Worm (Caenorhabditis elegans) whole organism, mixed stage, embryonic: ENCODE results near the gene orc-1.

Experiments used
- elt-3 ChIP-seq: fragments of 150-350 bp; optimal IDR thresholded peaks from 2 replicates; lab custom pipeline; 2014; ENCODE audit warnings: missing biosample characterization, missing genetic modification characterization
- ham-2 ChIP-seq: fragments of 200-800 bp; sonication (Bioruptor generic); optimal IDR thresholded peaks from 2 replicates; lab custom pipeline; 2018; ENCODE audit warnings: mild to moderate bottlenecking, missing genetic modification characterization, missing compliant biosample characterization
- lin-13 ChIP-seq: fragments of 150-350 bp; optimal IDR thresholded peaks from 2 replicates; lab custom pipeline; 2014; ENCODE audit warnings: missing biosample characterization, missing genetic modification characterization
- lin-32 ChIP-seq: fragments of 200-800 bp; sonication (Bioruptor generic); optimal IDR thresholded peaks from 2 replicates; lab custom pipeline; 2018; ENCODE audit warnings: mild to moderate bottlenecking, missing genetic modification characterization, missing compliant biosample characterization
- nhr-12 ChIP-seq: fragments of 150-350 bp; optimal IDR thresholded peaks from 2 replicates; lab custom pipeline; 2014; ENCODE audit warnings: missing biosample characterization, missing genetic modification characterization
- nhr-237 ChIP-seq: fragments of 150-350 bp; optimal IDR thresholded peaks from 2 replicates; lab custom pipeline; 2014; ENCODE audit warnings: missing biosample characterization, missing genetic modification characterization
- nhr-76 ChIP-seq: sonication (generic microtip); optimal IDR thresholded peaks from 2 replicates; lab custom pipeline; 2017; ENCODE audit warnings: missing biosample characterization, missing genetic modification characterization
- pha-4 ChIP-seq: fragments of 150-350 bp; optimal IDR thresholded peaks from 2 replicates; lab custom pipeline; 2018; ENCODE audit warnings: missing biosample characterization, missing genetic modification reagents, missing genetic modification characterization
- snpc-4 ChIP-seq: fragments of 150-350 bp; optimal IDR thresholded peaks from 2 replicates; lab custom pipeline; 2014; ENCODE audit warnings: missing biosample characterization, missing genetic modification characterization
- sptf-1 ChIP-seq: sonication (generic microtip); optimal IDR thresholded peaks from 2 replicates; lab custom pipeline; 2017; ENCODE audit warnings: mild to moderate bottlenecking, missing genetic modification characterization, moderate library complexity, missing compliant biosample characterization
- tbx-8 ChIP-seq: fragments of 200-800 bp; sonication (Bioruptor generic); optimal IDR thresholded peaks from 2 replicates; lab custom pipeline; 2018; ENCODE audit warnings: mild to moderate bottlenecking, missing genetic modification characterization, moderate library complexity, missing compliant biosample characterization
- unc-62 ChIP-seq: fragments of 150-350 bp; optimal IDR thresholded peaks from 2 replicates; lab custom pipeline; 2014; ENCODE audit warnings: missing biosample characterization, missing genetic modification reagents, missing genetic modification characterization
- zip-8 ChIP-seq: fragments of 150-350 bp; optimal IDR thresholded peaks from 2 replicates; lab custom pipeline; 2014; ENCODE audit warnings: missing biosample characterization, missing genetic modification characterization
- ztf-11 ChIP-seq: fragments of 150-350 bp; optimal IDR thresholded peaks from 2 replicates; lab custom pipeline; 2014; ENCODE audit warnings: missing biosample characterization, missing genetic modification characterization

DNA sequence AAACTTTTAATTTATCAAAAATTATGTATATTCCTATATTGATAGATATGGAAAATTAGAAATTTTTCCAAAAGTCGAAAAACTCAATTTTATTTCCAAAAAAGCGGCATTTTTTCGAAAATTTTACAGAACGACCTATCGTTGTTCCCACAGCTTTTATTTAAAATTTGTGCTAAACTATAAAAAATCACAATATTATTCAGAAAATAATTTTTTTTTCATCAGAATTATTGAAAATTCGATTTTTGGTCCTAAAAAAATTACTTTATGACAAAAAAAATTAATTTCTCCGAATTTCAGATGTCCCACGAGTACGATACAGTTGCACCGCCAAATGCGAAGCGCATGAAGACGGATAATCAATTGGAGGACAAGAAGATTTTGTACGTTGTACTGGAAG, 6.3 kb downstream of the orc-1 start, which contains the start of gene emg-1:
- no peak for TF ChIP-seq sptf-1 (tag; lab: Kevin White, UChicago)
- no peak for TF ChIP-seq ztf-11 (tag; lab: Kevin White, UChicago)
- no peak for TF ChIP-seq nhr-76 (tag; lab: Kevin White, UChicago)
- TF ChIP-seq lin-13 (tag; lab: Kevin White, UChicago): no peak
- TF ChIP-seq pha-4 (tag; lab: Kevin White, UChicago): no peak
- no peak for TF ChIP-seq elt-3
- TF ChIP-seq unc-62 (GFP tag; lab: Kevin White, UChicago): no peak
- TF ChIP-seq ham-2: no peak
- TF ChIP-seq tbx-8 (GFP tag; lab: Kevin White, UChicago): no peak
- no peak for TF ChIP-seq lin-32 (GFP tag; lab: Kevin White, UChicago)
- no peak for TF ChIP-seq nhr-237 (tag; lab: Kevin White, UChicago)
- no peak for TF ChIP-seq nhr-12 (tag; lab: Kevin White, UChicago)
- no peak for TF ChIP-seq zip-8
- TF ChIP-seq snpc-4 (tag; lab: Kevin White, UChicago): no peak
